Fruit fly (Drosophila melanogaster) whole organism, embryonic: ENCODE measurements around the gene Sfxn2.
A peak's percentile ranks its signal among the peaks of the same experiment; 100 is the strongest.

Experiments used
- ATbp ChIP-seq: fragments of 200-800 bp; sonication (Bioruptor generic); optimal IDR thresholded peaks from 2 replicates; lab custom pipeline; 2017; ENCODE audit warnings: missing biosample characterization, mild to moderate bottlenecking, missing genetic modification characterization, missing genetic modification reagents
- Antp ChIP-seq: fragments of 200-800 bp; sonication (Bioruptor generic); optimal IDR thresholded peaks from 3 replicates; lab custom pipeline; 2016; ENCODE audit warnings: missing biosample characterization, missing genetic modification characterization
- CG10274 ChIP-seq: fragments of 200-800 bp; sonication (Bioruptor generic); optimal IDR thresholded peaks from 3 replicates; lab custom pipeline; 2017; ENCODE audit warnings: missing biosample characterization, mild to moderate bottlenecking, missing genetic modification characterization
- CG10959 ChIP-seq: fragments of 200-800 bp; sonication (Bioruptor generic); IDR thresholded peaks from 2 replicates; pipeline ENCODE4 v1.3.6; 2022; ENCODE audit warnings: missing biosample characterization, missing genetic modification characterization
- CG11093 ChIP-seq: fragments of 200-800 bp; sonication (Bioruptor generic); IDR thresholded peaks from 3 replicates; pipeline ENCODE4 v1.3.6; 2022; ENCODE audit warnings: missing biosample characterization, missing genetic modification characterization
- CG11504 ChIP-seq: fragments of 200-800 bp; sonication (Bioruptor generic); optimal IDR thresholded peaks from 3 replicates; lab custom pipeline; 2019; ENCODE audit warnings: missing biosample characterization, mild to moderate bottlenecking, missing genetic modification characterization, moderate library complexity
- CG12391 ChIP-seq: fragments of 200-800 bp; sonication (Bioruptor generic); optimal IDR thresholded peaks from 3 replicates; lab custom pipeline; 2018; ENCODE audit warnings: missing biosample characterization, mild to moderate bottlenecking, missing genetic modification characterization, moderate library complexity
- CG12942 ChIP-seq: fragments of 200-800 bp; sonication (Bioruptor generic); optimal IDR thresholded peaks from 3 replicates; lab custom pipeline; 2016; ENCODE audit warnings: missing biosample characterization, missing genetic modification characterization
- CG14050 ChIP-seq: fragments of 200-800 bp; sonication (Bioruptor generic); IDR thresholded peaks from 3 replicates; pipeline ENCODE4 v1.3.6; 2022; ENCODE audit warnings: missing biosample characterization, missing genetic modification characterization
- CG14441 ChIP-seq: fragments of 200-800 bp; sonication (Bioruptor generic); IDR thresholded peaks from 2 replicates; pipeline ENCODE4 v1.3.6; 2022; ENCODE audit warnings: missing biosample characterization, missing genetic modification characterization
- CG14965 ChIP-seq: fragments of 200-800 bp; sonication (Bioruptor generic); optimal IDR thresholded peaks from 2 replicates; lab custom pipeline; 2016; ENCODE audit warnings: missing biosample characterization, missing genetic modification characterization, borderline replicate concordance
- CG17359 ChIP-seq: fragments of 200-800 bp; sonication (Bioruptor generic); optimal IDR thresholded peaks from 3 replicates; lab custom pipeline; 2018; ENCODE audit warnings: missing biosample characterization, mild to moderate bottlenecking, missing genetic modification characterization, moderate library complexity
- CG30431 ChIP-seq: fragments of 200-800 bp; sonication (Bioruptor generic); optimal IDR thresholded peaks from 2 replicates; lab custom pipeline; 2017; ENCODE audit warnings: missing biosample characterization, missing genetic modification characterization
- CG32767 ChIP-seq: fragments of 200-800 bp; sonication (Bioruptor generic); IDR thresholded peaks from 2 replicates; pipeline ENCODE4 v1.3.6; 2022; ENCODE audit warnings: missing biosample characterization, missing genetic modification characterization
- CG4424 ChIP-seq: fragments of 200-800 bp; sonication (Bioruptor generic); optimal IDR thresholded peaks from 3 replicates; lab custom pipeline; 2016; ENCODE audit warnings: missing biosample characterization, missing genetic modification characterization
- CG5245 ChIP-seq: fragments of 200-800 bp; sonication (Bioruptor generic); optimal IDR thresholded peaks from 3 replicates; lab custom pipeline; 2016; ENCODE audit warnings: missing biosample characterization, missing genetic modification characterization
- CG6175 ChIP-seq: fragments of 200-800 bp; sonication (Bioruptor generic); IDR thresholded peaks from 3 replicates; pipeline ENCODE4 v1.3.6; 2022; ENCODE audit warnings: missing biosample characterization, missing genetic modification characterization
- CG7357 ChIP-seq: fragments of 200-800 bp; sonication (Bioruptor generic); IDR thresholded peaks from 3 replicates; pipeline ENCODE4 v1.3.6; 2022; ENCODE audit warnings: missing biosample characterization, missing genetic modification characterization
- CG7745 ChIP-seq: fragments of 200-800 bp; sonication (Bioruptor generic); optimal IDR thresholded peaks from 2 replicates; lab custom pipeline; 2018; ENCODE audit warnings: missing biosample characterization, mild to moderate bottlenecking, missing genetic modification characterization, moderate library complexity
- CG7987 ChIP-seq: fragments of 200-800 bp; sonication (Bioruptor generic); optimal IDR thresholded peaks from 2 replicates; lab custom pipeline; 2018; ENCODE audit warnings: missing biosample characterization, mild to moderate bottlenecking, missing genetic modification characterization, moderate library complexity
- D19A ChIP-seq: fragments of 200-800 bp; optimal IDR thresholded peaks from 3 replicates; lab custom pipeline; 2019; ENCODE audit warnings: missing biosample characterization, mild to moderate bottlenecking, missing genetic modification characterization, moderate library complexity
- H15 ChIP-seq: fragments of 200-800 bp; sonication (Bioruptor generic); IDR thresholded peaks from 3 replicates; pipeline ENCODE4 v1.3.6; 2022; ENCODE audit warnings: missing biosample characterization, missing genetic modification characterization
- Hand ChIP-seq: fragments of 200-800 bp; sonication (Bioruptor generic); optimal IDR thresholded peaks from 2 replicates; lab custom pipeline; 2017; ENCODE audit warnings: mild to moderate bottlenecking, missing biosample characterization, missing genetic modification reagents, missing genetic modification characterization
- Lim3 ChIP-seq: fragments of 200-800 bp; sonication (Bioruptor generic); IDR thresholded peaks from 2 replicates; pipeline ENCODE4 v1.3.6; 2022; ENCODE audit warnings: missing biosample characterization, missing genetic modification characterization
- Lpt ChIP-seq: fragments of >200 bp; optimal IDR thresholded peaks from 2 replicates; lab custom pipeline; 2018; ENCODE audit warnings: missing biosample characterization, missing genetic modification characterization
- Max ChIP-seq: fragments of 200-800 bp; sonication (Bioruptor generic); optimal IDR thresholded peaks from 2 replicates; lab custom pipeline; 2016; ENCODE audit warnings: missing biosample characterization, mild to moderate bottlenecking, missing genetic modification characterization
- NK7.1 ChIP-seq: fragments of 200-800 bp; sonication (Bioruptor generic); optimal IDR thresholded peaks from 3 replicates; lab custom pipeline; 2016; ENCODE audit warnings: missing biosample characterization, missing genetic modification characterization
- Ravus ChIP-seq: fragments of 200-800 bp; sonication (Bioruptor generic); IDR thresholded peaks from 2 replicates; pipeline ENCODE4 v1.3.6; 2022; ENCODE audit warnings: missing biosample characterization, missing genetic modification characterization
- Side ChIP-seq: fragments of 200-800 bp; sonication (Bioruptor generic); optimal IDR thresholded peaks from 2 replicates; lab custom pipeline; 2016; ENCODE audit warnings: missing biosample characterization, missing genetic modification characterization
- aop ChIP-seq: fragments of 200-800 bp; sonication (Bioruptor generic); IDR thresholded peaks from 2 replicates; pipeline ENCODE4 v1.3.6; 2022; ENCODE audit warnings: missing biosample characterization, missing genetic modification characterization
- cas ChIP-seq: fragments of 200-800 bp; sonication (Bioruptor generic); IDR thresholded peaks from 2 replicates; pipeline ENCODE4 v1.3.6; 2022; ENCODE audit warnings: missing biosample characterization, missing genetic modification characterization
- chif ChIP-seq, 2 experiments: fragments of 200-800 bp; sonication (Bioruptor generic); optimal IDR thresholded peaks; 3 replicates each; lab custom pipeline; 2016; ENCODE audit warnings: missing biosample characterization in 2 of 2, missing genetic modification characterization in 2 of 2
- ci ChIP-seq: fragments of 200-800 bp; sonication (Bioruptor generic); IDR thresholded peaks from 3 replicates; pipeline ENCODE4 v1.3.6; 2022; ENCODE audit warnings: missing biosample characterization, missing genetic modification characterization
- dati ChIP-seq: fragments of 200-800 bp; sonication (Bioruptor generic); IDR thresholded peaks from 2 replicates; pipeline ENCODE4 v1.3.6; 2022; ENCODE audit warnings: missing biosample characterization, missing genetic modification characterization
- fd64A ChIP-seq: fragments of 200-800 bp; sonication (Bioruptor generic); optimal IDR thresholded peaks from 3 replicates; lab custom pipeline; 2018; ENCODE audit warnings: missing biosample characterization, mild to moderate bottlenecking, missing genetic modification characterization
- her ChIP-seq: fragments of 200-800 bp; sonication (Bioruptor generic); optimal IDR thresholded peaks from 2 replicates; lab custom pipeline; 2016; ENCODE audit warnings: missing biosample characterization, missing genetic modification characterization
- hkb ChIP-seq, 2 experiments: fragments of 200-800 bp in 1 of 2; fragments of >200 bp in 1 of 2; sonication (Bioruptor generic) in 1 of 2; IDR thresholded peaks in 1 of 2; optimal IDR thresholded peaks in 1 of 2; 2 replicates each; pipeline versions ENCODE4 v1.3.6 to Lab custom; 2017 to 2022; ENCODE audit warnings: missing biosample characterization in 1 of 2, missing genetic modification characterization in 1 of 2
- mam ChIP-seq: fragments of 200-800 bp; sonication (Bioruptor generic); optimal IDR thresholded peaks from 3 replicates; lab custom pipeline; 2016; ENCODE audit warnings: missing biosample characterization, missing genetic modification characterization
- oc ChIP-seq: fragments of 200-800 bp; sonication (Bioruptor generic); optimal IDR thresholded peaks from 2 replicates; lab custom pipeline; 2018; ENCODE audit warnings: missing biosample characterization, mild to moderate bottlenecking, missing genetic modification characterization, moderate library complexity
- p53 ChIP-seq: fragments of 200-800 bp; sonication (Bioruptor generic); optimal IDR thresholded peaks from 2 replicates; lab custom pipeline; 2016; ENCODE audit warnings: missing biosample characterization, missing genetic modification characterization
- phol ChIP-seq: fragments of 200-800 bp; sonication (Bioruptor generic); optimal IDR thresholded peaks from 3 replicates; lab custom pipeline; 2018; ENCODE audit warnings: missing biosample characterization, mild to moderate bottlenecking, missing genetic modification characterization, moderate library complexity
- sob ChIP-seq: fragments of 200-800 bp; sonication (Bioruptor generic); IDR thresholded peaks from 2 replicates; pipeline ENCODE4 v1.3.6; 2022; ENCODE audit warnings: missing biosample characterization, missing genetic modification characterization
- stc ChIP-seq: fragments of 200-800 bp; sonication (Bioruptor generic); IDR thresholded peaks from 2 replicates; pipeline ENCODE4 v1.3.6; 2022; ENCODE audit warnings: missing biosample characterization, missing genetic modification characterization
- tio ChIP-seq: fragments of 200-800 bp; sonication (Bioruptor generic); optimal IDR thresholded peaks from 2 replicates; lab custom pipeline; 2017; ENCODE audit warnings: missing biosample characterization, missing genetic modification characterization, inconsistent platforms
- trem ChIP-seq: fragments of 200-800 bp; optimal IDR thresholded peaks from 3 replicates; lab custom pipeline; 2019; ENCODE audit warnings: missing biosample characterization, mild to moderate bottlenecking, missing genetic modification characterization, moderate library complexity
- tup ChIP-seq: fragments of 200-800 bp; sonication (Bioruptor generic); optimal IDR thresholded peaks from 2 replicates; lab custom pipeline; 2016; ENCODE audit warnings: missing biosample characterization, mild to moderate bottlenecking, missing genetic modification characterization, moderate library complexity
- wdn ChIP-seq: fragments of 200-800 bp; sonication (Bioruptor generic); IDR thresholded peaks from 2 replicates; pipeline ENCODE4 v1.3.6; 2022; ENCODE audit warnings: missing biosample characterization, missing genetic modification characterization
- wor ChIP-seq: fragments of 200-800 bp; sonication (Bioruptor generic); IDR thresholded peaks from 2 replicates; pipeline ENCODE4 v1.3.6; 2022; ENCODE audit warnings: missing biosample characterization, missing genetic modification characterization
- zfh2 ChIP-seq: fragments of 200-800 bp; sonication (Bioruptor generic); optimal IDR thresholded peaks from 2 replicates; lab custom pipeline; 2016; ENCODE audit warnings: missing biosample characterization, missing genetic modification characterization

Gene Sfxn2

DNA sequence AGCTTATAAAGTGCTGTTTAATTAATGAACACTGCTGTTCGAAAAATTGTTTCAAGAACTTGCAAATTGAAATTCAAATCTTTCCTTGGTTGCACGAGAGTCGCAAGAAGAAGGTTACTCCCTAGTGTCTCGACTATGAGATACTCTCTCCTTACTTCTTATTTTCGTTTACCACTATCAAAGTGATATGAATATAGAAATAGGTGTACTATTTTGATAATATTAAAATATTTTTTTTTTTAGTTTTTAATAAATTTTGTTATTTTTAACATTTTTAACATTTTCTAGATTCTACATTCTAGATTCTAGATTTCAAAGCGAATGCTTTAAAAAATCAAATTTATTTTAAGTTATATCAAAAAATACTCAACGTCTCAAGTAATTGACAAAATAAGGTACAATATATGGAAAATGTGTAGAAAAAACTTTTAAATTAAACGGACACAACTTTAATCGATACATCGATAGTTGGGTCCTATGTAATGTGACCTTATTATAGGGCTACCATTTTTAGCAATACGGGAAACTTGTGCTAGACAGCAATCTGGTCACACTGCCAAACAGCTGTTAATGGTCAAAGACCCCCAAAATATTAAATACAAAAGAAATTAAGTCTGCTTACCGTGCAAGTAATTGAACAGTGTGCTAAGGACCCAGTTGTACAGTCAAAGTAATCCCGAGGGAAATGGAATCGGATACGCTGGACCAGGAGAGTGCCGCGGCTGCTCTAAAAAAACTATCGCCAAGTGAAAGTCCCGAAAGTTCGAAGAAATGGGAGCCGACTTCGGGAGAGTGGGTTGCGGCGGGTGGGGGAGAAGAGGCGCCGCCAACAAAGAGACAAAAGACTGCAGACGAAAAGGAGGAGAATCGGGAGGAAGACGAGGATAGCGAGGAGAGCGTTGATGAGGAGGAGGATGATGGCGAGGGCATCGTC is 29.4 kb downstream of the Sfxn2 start, which contains the start of gene MESR6 (continued):
- TF ChIP-seq p53 = no peak
- peak; percentile 75 for TF ChIP-seq trem (tag; lab: Kevin White, UChicago)
- peak in 1 of 2 experiments; percentile 2 for TF ChIP-seq chif (GFP tag; optimal IDR thresholded peaks at IDR 0.05; lab: Kevin White, UChicago)
- peak; percentile 62 for TF ChIP-seq CG12391
- TF ChIP-seq CG17359 = peak; percentile 12
- no peak for TF ChIP-seq CG10274 (GFP tag; lab: Kevin White, UChicago)
- no peak for TF ChIP-seq sob
- peak; percentile 35 for TF ChIP-seq Hand (GFP tag; lab: Kevin White, UChicago)
- TF ChIP-seq CG11093 (GFP tag; lab: Robert Waterston, UW) = no peak
- TF ChIP-seq CG14050 (GFP tag; lab: Robert Waterston, UW) = peak; percentile 17; the same call in 1 of the 3 replicates
- TF ChIP-seq tio (GFP tag; lab: Kevin White, UChicago) = no peak
- no peak for TF ChIP-seq CG30431 (GFP tag; lab: Kevin White, UChicago)
- TF ChIP-seq phol = peak; percentile 60
- TF ChIP-seq CG10959 (GFP tag; lab: Robert Waterston, UW) = no peak
- TF ChIP-seq hkb (optimal IDR thresholded peaks at IDR 0.05; lab: Kevin White, UChicago) = no peak
- TF ChIP-seq hkb (GFP tag; IDR thresholded peaks at IDR 0.05; lab: Robert Waterston, UW) = peak; percentile 64
- no peak for TF ChIP-seq mam
- no peak for TF ChIP-seq Lpt (GFP tag; lab: Kevin White, UChicago)
- TF ChIP-seq zfh2 (GFP tag; lab: Kevin White, UChicago) = no peak
- no peak for TF ChIP-seq CG7357 (GFP tag; lab: Robert Waterston, UW)
- no peak for TF ChIP-seq CG12942 (GFP tag; lab: Kevin White, UChicago)
- TF ChIP-seq CG11504 (tag; lab: Kevin White, UChicago) = peak; percentile 52
- TF ChIP-seq CG14965 = no peak
- no peak for TF ChIP-seq CG6175 (GFP tag; lab: Robert Waterston, UW)
- TF ChIP-seq NK7.1 (GFP tag; lab: Kevin White, UChicago) = no peak
- TF ChIP-seq aop = no peak
- TF ChIP-seq her (GFP tag; lab: Kevin White, UChicago) = no peak
- no peak for TF ChIP-seq CG5245
- no peak for TF ChIP-seq ci (GFP tag; lab: Robert Waterston, UW)
- TF ChIP-seq Ravus (GFP tag; lab: Robert Waterston, UW) = no peak; the same call in 1 of the 2 replicates
- no peak for TF ChIP-seq wdn
- TF ChIP-seq ATbp (GFP tag; lab: Kevin White, UChicago) = no peak
- TF ChIP-seq D19A (tag; lab: Kevin White, UChicago) = peak; percentile 89
- TF ChIP-seq CG7745 (tag; lab: Kevin White, UChicago) = no peak
- TF ChIP-seq Lim3 = no peak
- no peak for TF ChIP-seq Antp (GFP tag; lab: Kevin White, UChicago)
- TF ChIP-seq CG32767 (GFP tag; lab: Robert Waterston, UW) = 0 out of 2 replicates have a peak, but pooled peaks have one; percentile 44
- no peak for TF ChIP-seq CG14441 (GFP tag; lab: Robert Waterston, UW)
- TF ChIP-seq dati (GFP tag; lab: Robert Waterston, UW) = no peak
- no peak for TF ChIP-seq CG4424 (GFP tag; lab: Kevin White, UChicago)
- peak; percentile 5 for TF ChIP-seq CG7987 (GFP tag; lab: Kevin White, UChicago)
- TF ChIP-seq fd64A (GFP tag; lab: Kevin White, UChicago) = no peak
- TF ChIP-seq Side = peak; percentile 21
- no peak for TF ChIP-seq H15 (GFP tag; lab: Robert Waterston, UW)
- 0 out of 2 replicates have a peak, but pooled peaks have one; percentile 23 for TF ChIP-seq stc (GFP tag; lab: Robert Waterston, UW)
- no peak for TF ChIP-seq tup
- no peak for TF ChIP-seq Max
- no peak for TF ChIP-seq wor
- no peak for TF ChIP-seq cas (GFP tag; lab: Robert Waterston, UW)
- no peak for TF ChIP-seq oc (tag; lab: Kevin White, UChicago)
